Worm (Caenorhabditis elegans) whole organism, L2 larva: ENCODE data around the gene acp-2.

Experiments used
- R02D3.7 ChIP-seq: fragments of 150-350 bp; optimal IDR thresholded peaks from 2 replicates; lab custom pipeline; 2014; ENCODE audit warnings: missing biosample characterization, missing genetic modification characterization
- ama-1 ChIP-seq: fragments of 150-350 bp; optimal IDR thresholded peaks from 2 replicates; lab custom pipeline; 2018; ENCODE audit warnings: inconsistent platforms
- blmp-1 ChIP-seq: sonication (generic microtip); optimal IDR thresholded peaks from 2 replicates; lab custom pipeline; 2017; ENCODE audit warnings: missing genetic modification characterization, mild to moderate bottlenecking, missing compliant biosample characterization, antibody characterized with exemption, moderate library complexity; ENCODE audit not compliant: insufficient read depth
- lin-13 ChIP-seq: fragments of 150-350 bp; optimal IDR thresholded peaks from 2 replicates; lab custom pipeline; 2014; ENCODE audit warnings: missing biosample characterization, missing genetic modification reagents, missing genetic modification characterization
- mab-5 ChIP-seq: fragments of 150-350 bp; optimal IDR thresholded peaks from 2 replicates; lab custom pipeline; 2014; ENCODE audit warnings: missing biosample characterization, missing genetic modification characterization
- nhr-11 ChIP-seq: fragments of 150-350 bp; optimal IDR thresholded peaks from 2 replicates; lab custom pipeline; 2014; ENCODE audit warnings: missing biosample characterization, missing genetic modification characterization
- nhr-12 ChIP-seq: fragments of 150-350 bp; optimal IDR thresholded peaks from 2 replicates; lab custom pipeline; 2014; ENCODE audit warnings: missing biosample characterization, missing genetic modification characterization
- nhr-6 ChIP-seq: fragments of 150-350 bp; optimal IDR thresholded peaks from 2 replicates; lab custom pipeline; 2014; ENCODE audit warnings: missing biosample characterization, missing genetic modification characterization
- sem-4 ChIP-seq: fragments of 150-350 bp; optimal IDR thresholded peaks from 2 replicates; lab custom pipeline; 2014; ENCODE audit warnings: missing biosample characterization, missing genetic modification reagents, missing genetic modification characterization
- snpc-4 ChIP-seq: fragments of 150-350 bp; optimal IDR thresholded peaks from 2 replicates; lab custom pipeline; 2014; ENCODE audit warnings: missing biosample characterization, missing genetic modification characterization
- unc-62 ChIP-seq: fragments of 150-350 bp; optimal IDR thresholded peaks from 2 replicates; lab custom pipeline; 2014; ENCODE audit warnings: missing biosample characterization, missing genetic modification reagents, missing genetic modification characterization

- TF ChIP-seq lin-13 (GFP tag; lab: Kevin White, UChicago) (no peak), ama-1 (no peak), blmp-1 (no peak), sem-4 (tag; lab: Kevin White, UChicago) (no peak), nhr-12 (tag; lab: Kevin White, UChicago) (no peak), unc-62 (no peak), R02D3.7 (no peak), mab-5 (tag; lab: Kevin White, UChicago) (no peak), snpc-4 (tag; lab: Kevin White, UChicago) (no peak), nhr-6 (tag; lab: Kevin White, UChicago) (no peak), nhr-11 (tag; lab: Kevin White, UChicago) (no peak)
Measured at ce11 chrII:8396041-8396440, 35.8 kb downstream of the acp-2 start, which contains the start of gene F49E12.7.
